Fruit fly (Drosophila melanogaster): ENCODE measurements around the gene Arpc3B.

The Arpc3B gene

dm6 chrX:17107401-17107916 is 1.8 kb upstream of the Arpc3B start, which contains the start of gene CG5004 (continued):
- TF ChIP-seq CG1529 (GFP tag; optimal IDR thresholded peaks at IDR 0.05) (no peak), dmrt99B (tag; optimal IDR thresholded peaks at IDR 0.05) (no peak), CG4404 (GFP tag; IDR thresholded peaks at IDR 0.05) (no peak), CG11456 (GFP tag; IDR thresholded peaks at IDR 0.05) (no peak), CkIIα-i1 (GFP tag; IDR thresholded peaks at IDR 0.05) (no peak), tll (GFP tag; optimal IDR thresholded peaks at IDR 0.05) (no peak), bbx (GFP tag; IDR thresholded peaks at IDR 0.05; ENCODE audit: partially characterized antibody) (peak; percentile 43; the same call in 1 of the 2 replicates), CG18476 (GFP tag; optimal IDR thresholded peaks at IDR 0.05) (no peak), CG12219 (GFP tag; optimal IDR thresholded peaks at IDR 0.05) (no peak), Hr3 (GFP tag; optimal IDR thresholded peaks at IDR 0.05) (no peak), CG1792 (GFP tag; optimal IDR thresholded peaks at IDR 0.05) (no peak), CG13624 (GFP tag; optimal IDR thresholded peaks at IDR 0.05) (no peak), abd-A (tag; optimal IDR thresholded peaks at IDR 0.05) (no peak), CG17612 (GFP tag; IDR thresholded peaks at IDR 0.05) (no peak), CG3838 (GFP tag; optimal IDR thresholded peaks at IDR 0.05) (no peak), Bdp1 (GFP tag; optimal IDR thresholded peaks at IDR 0.05) (no peak), kni (GFP tag; optimal IDR thresholded peaks at IDR 0.05) (peak; percentile 3), wor (GFP tag; IDR thresholded peaks at IDR 0.05) (no peak), PHDP (tag; optimal IDR thresholded peaks at IDR 0.05) (no peak), Elba2 (GFP tag; optimal IDR thresholded peaks at IDR 0.05) (no peak), zfh1 (GFP tag; IDR thresholded peaks at IDR 0.05) (no peak), CG8924 (tag; optimal IDR thresholded peaks at IDR 0.05) (no peak), fd3F (GFP tag; optimal IDR thresholded peaks at IDR 0.05) (no peak), Optix (GFP tag; IDR thresholded peaks at IDR 0.05) (no peak), D19A (tag; optimal IDR thresholded peaks at IDR 0.05) (no peak), rib (GFP tag; IDR thresholded peaks at IDR 0.05) (no peak), CG4820 (GFP tag; optimal IDR thresholded peaks at IDR 0.05) (no peak), CG33213 (GFP tag; optimal IDR thresholded peaks at IDR 0.05) (peak; percentile 19), Hr51 (GFP tag; optimal IDR thresholded peaks at IDR 0.05) (no peak), Chrac-16 (GFP tag; optimal IDR thresholded peaks at IDR 0.05) (no peak), CG11723 (GFP tag; optimal IDR thresholded peaks at IDR 0.05) (peak; percentile 2), Fer1 (GFP tag; optimal IDR thresholded peaks at IDR 0.05) (peak; percentile 36), CG4328 (GFP tag; optimal IDR thresholded peaks at IDR 0.05) (no peak), CG8765 (GFP tag; IDR thresholded peaks at IDR 0.05) (no peak), CG2678 (tag; optimal IDR thresholded peaks at IDR 0.05) (no peak), CG7963 (GFP tag; IDR thresholded peaks at IDR 0.05; ENCODE audit: partially characterized antibody) (no peak), CG10209 (GFP tag; optimal IDR thresholded peaks at IDR 0.05) (no peak), Taf1 (GFP tag; IDR thresholded peaks at IDR 0.05) (no peak), CG30020 (tag; optimal IDR thresholded peaks at IDR 0.05) (no peak), HLH3B (GFP tag; IDR thresholded peaks at IDR 0.05) (no peak), CG4854 (GFP tag; optimal IDR thresholded peaks at IDR 0.05) (no peak), CG2120 (GFP tag; optimal IDR thresholded peaks at IDR 0.05) (no peak), CG15011 (GFP tag; optimal IDR thresholded peaks at IDR 0.05) (no peak), BtbVII (GFP tag; optimal IDR thresholded peaks at IDR 0.05) (peak; percentile 14), toy (GFP tag; IDR thresholded peaks at IDR 0.05) (no peak), CG10267 (tag; optimal IDR thresholded peaks at IDR 0.05) (no peak), CG3847 (GFP tag; IDR thresholded peaks at IDR 0.05) (no peak), CG11085 (GFP tag; IDR thresholded peaks at IDR 0.05) (no peak), tio (GFP tag; optimal IDR thresholded peaks at IDR 0.05) (no peak), CG15696 (tag; optimal IDR thresholded peaks at IDR 0.05) (no peak), pzg (GFP tag; optimal IDR thresholded peaks at IDR 0.05) (peak; percentile 74)

Data from whole organism, embryonic.